Worm (Caenorhabditis elegans) whole organism, L1 larva: ENCODE measurements around the gene sec-5.

Experiments used
- C04F5.9 ChIP-seq: sonication (generic microtip); optimal IDR thresholded peaks from 2 replicates; lab custom pipeline; 2016; ENCODE audit warnings: missing genetic modification characterization, missing compliant biosample characterization
- C16A3.4 ChIP-seq: fragments of 150-350 bp; optimal IDR thresholded peaks from 2 replicates; lab custom pipeline; 2014; ENCODE audit warnings: missing biosample characterization, missing genetic modification characterization
- C34B4.2 ChIP-seq: sonication (generic microtip); optimal IDR thresholded peaks from 2 replicates; lab custom pipeline; 2017; ENCODE audit warnings: mild to moderate bottlenecking, missing genetic modification characterization, missing compliant biosample characterization
- F16B12.6 ChIP-seq: fragments of 150-350 bp; optimal IDR thresholded peaks from 2 replicates; lab custom pipeline; 2014; ENCODE audit warnings: missing biosample characterization, missing genetic modification characterization
- Y116A8C.19 ChIP-seq: sonication (generic microtip); optimal IDR thresholded peaks from 2 replicates; lab custom pipeline; 2016; ENCODE audit warnings: missing compliant biosample characterization, missing genetic modification characterization, borderline replicate concordance
- ama-1 ChIP-seq: fragments of 150-350 bp; optimal IDR thresholded peaks from 2 replicates; lab custom pipeline; 2014
- blmp-1 ChIP-seq: fragments of 150-350 bp; optimal IDR thresholded peaks from 2 replicates; lab custom pipeline; 2014; ENCODE audit warnings: missing biosample characterization, missing genetic modification characterization
- ceh-63 ChIP-seq: fragments of 200-800 bp; sonication (Bioruptor generic); optimal IDR thresholded peaks from 2 replicates; lab custom pipeline; 2018; ENCODE audit warnings: mild to moderate bottlenecking, missing genetic modification characterization, missing compliant biosample characterization
- ceh-8 ChIP-seq: fragments of 200-800 bp; sonication (Bioruptor generic); optimal IDR thresholded peaks from 2 replicates; lab custom pipeline; 2018; ENCODE audit warnings: mild to moderate bottlenecking, missing genetic modification characterization, moderate library complexity, missing compliant biosample characterization
- ceh-88 ChIP-seq: fragments of 200-800 bp; sonication (Bioruptor generic); IDR thresholded peaks from 2 replicates; pipeline ENCODE4 v1.3.6; 2022; ENCODE audit warnings: missing genetic modification characterization, missing compliant biosample characterization
- ces-1 ChIP-seq: fragments of 150-350 bp; optimal IDR thresholded peaks from 2 replicates; lab custom pipeline; 2014; ENCODE audit warnings: missing biosample characterization, missing genetic modification reagents, missing genetic modification characterization
- dsc-1 ChIP-seq: sonication (generic microtip); optimal IDR thresholded peaks from 2 replicates; lab custom pipeline; 2016; ENCODE audit warnings: mild to moderate bottlenecking, missing genetic modification characterization, missing compliant biosample characterization
- efl-1 ChIP-seq, 4 experiments: fragments of 150-350 bp; optimal IDR thresholded peaks in 3 of 4; peaks in 1 of 4; 1 replicate in 1 of 4; 2 replicates in 3 of 4; lab custom pipeline; 2014; ENCODE audit warnings: missing biosample characterization in 2 of 4, missing genetic modification characterization in 2 of 4, missing genetic modification reagents in 2 of 4
- egl-13 ChIP-seq: sonication (generic microtip); optimal IDR thresholded peaks from 2 replicates; lab custom pipeline; 2016; ENCODE audit warnings: missing genotype, missing genetic modification reagents, missing genetic modification characterization, missing compliant biosample characterization
- elt-2 ChIP-seq: sonication (generic microtip); optimal IDR thresholded peaks from 2 replicates; lab custom pipeline; 2016; ENCODE audit warnings: missing genetic modification characterization, mild to moderate bottlenecking, inconsistent platforms, missing compliant biosample characterization, missing genetic modification reagents
- fkh-10 ChIP-seq: sonication (generic microtip); optimal IDR thresholded peaks from 2 replicates; lab custom pipeline; 2017; ENCODE audit warnings: missing biosample characterization, missing genetic modification reagents, missing genetic modification characterization
- fkh-8 ChIP-seq: sonication (generic microtip); optimal IDR thresholded peaks from 2 replicates; lab custom pipeline; 2016; ENCODE audit warnings: mild to moderate bottlenecking, missing genetic modification characterization, missing compliant biosample characterization
- hlh-17 ChIP-seq: fragments of 200-800 bp; sonication (Bioruptor generic); optimal IDR thresholded peaks from 2 replicates; lab custom pipeline; 2018; ENCODE audit warnings: missing genetic modification characterization, mild to moderate bottlenecking, missing compliant biosample characterization, moderate library complexity, borderline replicate concordance
- hlh-4 ChIP-seq: sonication (generic microtip); optimal IDR thresholded peaks from 2 replicates; lab custom pipeline; 2016; ENCODE audit warnings: mild to moderate bottlenecking, missing genetic modification characterization, missing compliant biosample characterization
- isw-1 ChIP-seq: fragments of 200-800 bp; sonication (Bioruptor generic); IDR thresholded peaks from 2 replicates; pipeline ENCODE4 v1.3.6; 2022; ENCODE audit warnings: missing genetic modification characterization, missing compliant biosample characterization
- lin-13 ChIP-seq: fragments of 150-350 bp; optimal IDR thresholded peaks from 2 replicates; lab custom pipeline; 2014; ENCODE audit warnings: missing biosample characterization, missing genetic modification reagents, missing genetic modification characterization
- lin-39 ChIP-seq: fragments of 150-350 bp; optimal IDR thresholded peaks from 2 replicates; lab custom pipeline; 2014; ENCODE audit warnings: missing biosample characterization, missing genetic modification reagents, missing genetic modification characterization
- mdl-1 ChIP-seq, 2 experiments: fragments of 150-350 bp; optimal IDR thresholded peaks; 2 replicates each; lab custom pipeline; 2014 to 2017; ENCODE audit warnings: missing biosample characterization in 2 of 2, missing genetic modification characterization in 2 of 2, inconsistent platforms in 1 of 2
- nhr-19 ChIP-seq: fragments of 200-800 bp; sonication (Bioruptor generic); conservative IDR thresholded peaks from 2 replicates; pipeline ENCODE4 v1.3.6; 2022; ENCODE audit warnings: missing genetic modification characterization, missing compliant biosample characterization
- nhr-20 ChIP-seq: sonication (generic microtip); optimal IDR thresholded peaks from 2 replicates; lab custom pipeline; 2016; ENCODE audit warnings: mild to moderate bottlenecking, missing genetic modification characterization, missing compliant biosample characterization
- nhr-237 ChIP-seq: fragments of 150-350 bp; optimal IDR thresholded peaks from 2 replicates; lab custom pipeline; 2014; ENCODE audit warnings: missing biosample characterization, missing genetic modification characterization
- nhr-28 ChIP-seq: fragments of 150-350 bp; optimal IDR thresholded peaks from 2 replicates; lab custom pipeline; 2014; ENCODE audit warnings: missing biosample characterization, missing genetic modification characterization
- nhr-47 ChIP-seq: sonication (generic microtip); optimal IDR thresholded peaks from 2 replicates; lab custom pipeline; 2016; ENCODE audit warnings: mild to moderate bottlenecking, missing genetic modification characterization, moderate library complexity, missing compliant biosample characterization
- nhr-84 ChIP-seq: sonication (generic microtip); optimal IDR thresholded peaks from 2 replicates; lab custom pipeline; 2017; ENCODE audit warnings: missing biosample characterization, missing genetic modification characterization
- pag-3 ChIP-seq: sonication (generic microtip); optimal IDR thresholded peaks from 2 replicates; lab custom pipeline; 2017; ENCODE audit warnings: missing genetic modification characterization, mild to moderate bottlenecking, missing compliant biosample characterization, antibody characterized with exemption, borderline replicate concordance; ENCODE audit not compliant: insufficient read depth
- sox-4 ChIP-seq: sonication (generic microtip); optimal IDR thresholded peaks from 2 replicates; lab custom pipeline; 2016; ENCODE audit warnings: missing genetic modification characterization, missing compliant biosample characterization
- sptf-1 ChIP-seq: fragments of 150-350 bp; optimal IDR thresholded peaks from 2 replicates; lab custom pipeline; 2014; ENCODE audit warnings: missing biosample characterization, missing genetic modification characterization
- sup-37 ChIP-seq: fragments of 200-800 bp; sonication (Bioruptor generic); optimal IDR thresholded peaks from 2 replicates; lab custom pipeline; 2018; ENCODE audit warnings: mild to moderate bottlenecking, missing genetic modification characterization, missing compliant biosample characterization
- tlp-1 ChIP-seq: fragments of 150-350 bp; optimal IDR thresholded peaks from 2 replicates; lab custom pipeline; 2014; ENCODE audit warnings: missing biosample characterization, missing genetic modification characterization
- unc-62 ChIP-seq: fragments of 150-350 bp; optimal IDR thresholded peaks from 2 replicates; lab custom pipeline; 2014; ENCODE audit warnings: missing biosample characterization, missing genetic modification reagents, missing genetic modification characterization
- unc-98 ChIP-seq: fragments of 200-800 bp; sonication (Bioruptor generic); IDR thresholded peaks from 2 replicates; pipeline ENCODE4 v1.3.6; 2022; ENCODE audit warnings: missing genetic modification characterization, missing compliant biosample characterization
- zip-4 ChIP-seq: fragments of 200-800 bp; sonication (Bioruptor generic); optimal IDR thresholded peaks from 2 replicates; lab custom pipeline; 2018; ENCODE audit warnings: mild to moderate bottlenecking, missing genetic modification characterization, moderate library complexity, missing compliant biosample characterization
- ztf-11 ChIP-seq, 2 experiments: sonication (generic microtip); optimal IDR thresholded peaks; 2 replicates each; lab custom pipeline; 2016 to 2017; ENCODE audit warnings: missing genetic modification characterization in 2 of 2, missing biosample characterization in 1 of 2, missing compliant biosample characterization in 1 of 2

The sec-5 gene

DNA sequence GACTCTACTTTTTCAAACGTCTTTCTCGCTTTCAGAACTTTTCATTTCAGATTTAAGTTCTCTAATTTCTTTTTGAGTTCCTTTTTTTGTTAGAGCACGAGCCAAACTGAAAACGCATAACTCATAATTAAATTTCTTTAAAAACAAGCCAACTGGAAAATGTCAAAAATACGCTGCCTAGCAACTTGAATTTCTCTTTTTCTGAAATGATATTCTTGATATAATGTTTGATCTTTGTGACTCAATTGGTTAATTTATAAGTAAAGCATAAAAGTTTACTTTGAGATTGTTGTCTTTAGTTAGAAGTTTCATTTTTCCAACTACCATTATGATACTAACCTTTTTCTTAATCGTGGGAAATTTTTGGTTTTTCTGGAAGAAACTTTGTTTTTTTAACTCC lies 35.8 kb downstream of the sec-5 start:
- TF ChIP-seq tlp-1 (tag; lab: Kevin White, UChicago) (no peak), fkh-8 (tag; lab: Kevin White, UChicago) (peak; percentile 57), sox-4 (no peak)

DNA sequence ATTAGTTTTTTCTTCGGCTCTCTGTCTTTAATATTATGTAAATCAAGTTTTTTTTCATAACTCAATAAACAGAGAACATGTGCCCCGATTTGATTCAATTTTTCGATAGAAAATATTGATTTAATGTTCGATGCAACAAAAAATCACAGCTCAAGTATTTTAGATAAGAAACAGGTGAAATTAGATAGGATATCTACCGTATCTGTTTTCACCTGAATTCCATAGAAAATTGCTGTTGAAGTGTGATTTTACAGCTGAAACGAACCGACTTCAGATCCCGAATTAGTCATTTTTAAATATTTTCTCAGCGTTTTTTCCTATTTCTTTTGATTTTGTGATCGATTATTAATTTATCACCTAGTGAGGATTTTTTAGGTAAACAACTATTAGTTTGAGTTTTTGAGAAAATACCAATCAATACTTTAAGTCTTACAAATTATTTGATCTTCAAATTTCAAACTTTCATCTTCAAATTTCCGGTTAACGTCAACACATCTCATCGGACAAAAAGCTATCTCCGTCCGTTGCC lies 37.7 kb downstream of the sec-5 start, which contains the start of gene Y9C2UA.1:
Gene Y9C2UA.1, plus strand, starts transcription at position 479 of the 529 bp plus-strand sequence.
- TF ChIP-seq hlh-4 (tag; lab: Kevin White, UChicago) (peak; percentile 90), nhr-47 (tag; lab: Kevin White, UChicago) (peak; percentile 21), nhr-19 (no peak), blmp-1 (tag; lab: Kevin White, UChicago) (no peak), fkh-8 (tag; lab: Kevin White, UChicago) (peak; percentile 29), mdl-1 (tag; optimal IDR thresholded peaks at IDR 0.05; lab: Kevin White, UChicago) (no peak), sup-37 (GFP tag; lab: Kevin White, UChicago) (no peak), isw-1 (GFP tag; lab: Robert Waterston, UW) (no peak), nhr-28 (no peak)

DNA sequence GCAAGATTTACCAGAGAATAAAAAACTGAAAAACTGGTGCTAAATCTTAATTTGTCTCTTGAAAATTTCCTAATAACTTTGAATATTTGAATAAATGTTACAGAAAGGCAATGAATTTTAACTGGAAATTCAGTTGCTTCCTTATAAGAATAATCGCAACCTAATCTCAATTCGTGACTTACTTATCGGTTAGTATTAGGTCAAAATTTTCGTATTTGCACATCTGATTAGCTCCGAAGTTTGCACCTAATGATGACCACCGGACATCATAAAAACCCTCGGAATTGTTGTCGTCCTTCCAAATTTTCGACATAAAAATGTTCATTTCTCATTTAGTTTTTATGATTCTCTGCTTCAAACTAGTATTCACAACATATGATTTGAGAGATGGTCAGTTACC lies 39.1 kb downstream of the sec-5 start, which contains the start of gene C16D2.3:
Gene C16D2.3, plus strand, starts transcription at position 301 of the 400 bp plus-strand sequence.
- TF ChIP-seq fkh-10 (GFP tag; lab: Kevin White, UChicago) (no peak), ceh-88 (GFP tag; lab: Robert Waterston, UW) (no peak), egl-13 (tag; lab: Kevin White, UChicago) (no peak), ztf-11 (tag; optimal IDR thresholded peaks at IDR 0.05; lab: Kevin White, UChicago) (no peak), sptf-1 (tag; lab: Kevin White, UChicago) (no peak), unc-98 (GFP tag; lab: Robert Waterston, UW) (no peak), sox-4 (no peak), nhr-84 (no peak), lin-39 (tag; lab: Kevin White, UChicago) (no peak), lin-13 (GFP tag; lab: Kevin White, UChicago) (no peak), Y116A8C.19 (no peak), blmp-1 (tag; lab: Kevin White, UChicago) (no peak), nhr-19 (no peak), zip-4 (GFP tag; lab: Kevin White, UChicago) (no peak), ceh-8 (GFP tag; lab: Kevin White, UChicago) (no peak), hlh-4 (tag; lab: Kevin White, UChicago) (no peak), pag-3 (tag; lab: Kevin White, UChicago) (no peak)

DNA sequence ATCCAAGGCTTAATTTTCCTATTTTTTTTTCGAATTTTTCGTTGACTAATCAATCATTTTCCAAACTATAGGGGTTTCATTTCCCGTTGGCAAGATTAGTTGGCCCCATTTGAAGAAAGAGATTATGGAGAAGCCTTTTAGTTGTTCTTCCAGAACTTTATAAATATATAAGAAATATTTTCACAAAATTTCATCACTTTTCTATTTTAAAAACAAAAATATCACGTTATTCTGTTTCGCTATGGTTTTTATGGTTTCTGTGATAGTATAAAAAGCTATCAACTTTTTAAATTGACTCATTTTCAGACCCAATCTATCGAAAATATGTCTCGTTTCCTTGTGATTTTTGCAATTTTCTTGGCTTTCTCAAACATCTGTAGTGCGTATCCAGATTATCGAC lies 41.1 kb downstream of the sec-5 start, which contains the start of gene nlp-78:
Gene nlp-78, plus strand, starts transcription at position 301 of the 400 bp plus-strand sequence.
- TF ChIP-seq F16B12.6 (tag; lab: Kevin White, UChicago) (no peak), elt-2 (tag; lab: Kevin White, UChicago) (no peak), nhr-20 (tag; lab: Kevin White, UChicago) (no peak), unc-62 (GFP tag; lab: Kevin White, UChicago) (no peak), ama-1 (lab: Kevin White, UChicago) (no peak)

DNA sequence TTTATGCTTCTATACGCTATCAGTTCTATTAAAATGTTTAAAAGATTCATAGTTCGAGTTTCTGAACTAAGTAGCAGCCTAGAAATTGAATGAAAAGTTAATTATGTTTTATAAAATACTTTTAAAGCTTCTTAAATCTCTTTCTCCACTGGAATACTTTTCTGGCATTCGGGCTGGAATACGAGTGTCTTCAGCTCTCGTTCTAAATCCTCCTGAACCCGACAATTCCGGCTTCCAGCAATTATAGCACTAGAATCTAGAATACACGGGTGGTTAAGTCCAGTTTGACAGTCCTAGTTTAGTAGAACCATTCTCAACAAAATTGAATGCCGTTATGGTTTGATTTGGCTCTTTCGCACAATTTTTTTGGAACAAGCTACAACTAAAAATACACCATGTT lies 44.6 kb downstream of the sec-5 start:
- TF ChIP-seq hlh-17 (GFP tag; lab: Kevin White, UChicago) (no peak), ces-1 (GFP tag; lab: Kevin White, UChicago) (no peak), nhr-237 (tag; lab: Kevin White, UChicago) (no peak), nhr-28 (no peak), dsc-1 (tag; lab: Kevin White, UChicago) (no peak), ceh-63 (GFP tag; lab: Kevin White, UChicago) (no peak), C04F5.9 (no peak), nhr-84 (no peak), efl-1 (optimal IDR thresholded peaks at IDR 0.05; lab: Kevin White, UChicago) (no peak), efl-1 (GFP tag; optimal IDR thresholded peaks at IDR 0.05 in 1 of 2; lab: Kevin White, UChicago) (no peak), sup-37 (GFP tag; lab: Kevin White, UChicago) (no peak), hlh-4 (tag; lab: Kevin White, UChicago) (no peak), C34B4.2 (tag; lab: Kevin White, UChicago) (no peak), C16A3.4 (tag; lab: Kevin White, UChicago) (no peak)
- TF ChIP-seq, all 84 proteins: peak for 0
